Fruit fly (Drosophila melanogaster) whole organism, embryonic: ENCODE measurements around the gene Ugt37A3.
A peak's percentile ranks its signal among the peaks of the same experiment; 100 is the strongest.

ENCODE experiments used
- Antp ChIP-seq: fragments of 200-800 bp; sonication (Bioruptor generic); optimal IDR thresholded peaks from 3 replicates; lab custom pipeline; 2016; ENCODE audit warnings: missing biosample characterization, missing genetic modification characterization
- Atf-2 ChIP-seq: fragments of 200-800 bp; sonication (Bioruptor generic); optimal IDR thresholded peaks from 2 replicates; lab custom pipeline; 2016; ENCODE audit warnings: missing biosample characterization, missing genetic modification characterization
- B-H2 ChIP-seq: fragments of 200-800 bp; sonication (Bioruptor generic); optimal IDR thresholded peaks from 2 replicates; lab custom pipeline; 2018; ENCODE audit warnings: missing biosample characterization, mild to moderate bottlenecking, missing genetic modification characterization
- BtbVII ChIP-seq: fragments of 200-800 bp; sonication (Bioruptor generic); optimal IDR thresholded peaks from 3 replicates; lab custom pipeline; 2017; ENCODE audit warnings: missing biosample characterization, mild to moderate bottlenecking, missing genetic modification characterization
- Bteb2 ChIP-seq: fragments of 200-800 bp; sonication (Bioruptor generic); optimal IDR thresholded peaks from 2 replicates; lab custom pipeline; 2016; ENCODE audit warnings: missing biosample characterization, missing genetic modification characterization
- CG10366 ChIP-seq: fragments of 200-800 bp; sonication (Bioruptor generic); IDR thresholded peaks from 2 replicates; pipeline ENCODE4 v1.3.6; 2022; ENCODE audit warnings: missing biosample characterization, missing genetic modification characterization
- CG11723 ChIP-seq: fragments of 200-800 bp; sonication (Bioruptor generic); optimal IDR thresholded peaks from 2 replicates; lab custom pipeline; 2017; ENCODE audit warnings: missing biosample characterization, mild to moderate bottlenecking, missing genetic modification characterization
- CG15011 ChIP-seq: fragments of 200-800 bp; sonication (Bioruptor generic); optimal IDR thresholded peaks from 3 replicates; lab custom pipeline; 2018; ENCODE audit warnings: missing biosample characterization, mild to moderate bottlenecking, missing genetic modification characterization
- CG1792 ChIP-seq: fragments of 200-800 bp; sonication (Bioruptor generic); optimal IDR thresholded peaks from 2 replicates; lab custom pipeline; 2016; ENCODE audit warnings: missing biosample characterization, missing genetic modification characterization
- CG1832 ChIP-seq: fragments of 200-800 bp; sonication (Bioruptor generic); optimal IDR thresholded peaks from 2 replicates; lab custom pipeline; 2017; ENCODE audit warnings: missing biosample characterization, mild to moderate bottlenecking, missing genetic modification characterization, inconsistent platforms
- CG2120 ChIP-seq: fragments of 200-800 bp; sonication (Bioruptor generic); optimal IDR thresholded peaks from 3 replicates; lab custom pipeline; 2016; ENCODE audit warnings: missing biosample characterization, missing genetic modification characterization
- CG2678 ChIP-seq: fragments of 200-800 bp; sonication (Bioruptor generic); optimal IDR thresholded peaks from 3 replicates; lab custom pipeline; 2019; ENCODE audit warnings: missing biosample characterization, mild to moderate bottlenecking, missing genetic modification characterization, moderate library complexity
- CG30403 ChIP-seq: fragments of 200-800 bp; sonication (Bioruptor generic); optimal IDR thresholded peaks from 3 replicates; lab custom pipeline; 2016; ENCODE audit warnings: missing biosample characterization, missing genetic modification characterization
- CG31441 ChIP-seq: fragments of 200-800 bp; sonication (Bioruptor generic); IDR thresholded peaks from 2 replicates; pipeline ENCODE4 v1.3.6; 2022; ENCODE audit warnings: missing biosample characterization, missing genetic modification characterization
- CG32532 ChIP-seq: fragments of 200-800 bp; sonication (Bioruptor generic); IDR thresholded peaks from 2 replicates; pipeline ENCODE4 v1.3.6; 2022; ENCODE audit warnings: missing biosample characterization, missing genetic modification characterization
- CG4282 ChIP-seq: fragments of 200-800 bp; sonication (Bioruptor generic); optimal IDR thresholded peaks from 2 replicates; lab custom pipeline; 2016; ENCODE audit warnings: missing biosample characterization, missing genetic modification characterization
- CG6254 ChIP-seq: fragments of 200-800 bp; sonication (Bioruptor generic); optimal IDR thresholded peaks from 3 replicates; lab custom pipeline; 2017; ENCODE audit warnings: mild to moderate bottlenecking, missing biosample characterization, missing genetic modification reagents, missing genetic modification characterization
- CG7839 ChIP-seq: fragments of 200-800 bp; sonication (Bioruptor generic); optimal IDR thresholded peaks from 3 replicates; lab custom pipeline; 2018; ENCODE audit warnings: missing biosample characterization, mild to moderate bottlenecking, missing genetic modification characterization, moderate library complexity
- CG8359 ChIP-seq: fragments of 200-800 bp; sonication (Bioruptor generic); optimal IDR thresholded peaks from 2 replicates; lab custom pipeline; 2017; ENCODE audit warnings: missing biosample characterization, mild to moderate bottlenecking, missing genetic modification characterization, borderline replicate concordance
- CG8924 ChIP-seq: fragments of 200-800 bp; optimal IDR thresholded peaks from 3 replicates; lab custom pipeline; 2019; ENCODE audit warnings: missing biosample characterization, mild to moderate bottlenecking, missing genetic modification characterization, moderate library complexity
- D19A ChIP-seq: fragments of 200-800 bp; optimal IDR thresholded peaks from 3 replicates; lab custom pipeline; 2019; ENCODE audit warnings: missing biosample characterization, mild to moderate bottlenecking, missing genetic modification characterization, moderate library complexity
- ERR ChIP-seq: fragments of 200-800 bp; sonication (Bioruptor generic); optimal IDR thresholded peaks from 2 replicates; lab custom pipeline; 2016; ENCODE audit warnings: missing biosample characterization, missing genetic modification characterization
- Fer3 ChIP-seq: fragments of 200-800 bp; sonication (Bioruptor generic); optimal IDR thresholded peaks from 2 replicates; lab custom pipeline; 2018; ENCODE audit warnings: missing biosample characterization, mild to moderate bottlenecking, missing genetic modification characterization, moderate library complexity
- GATAe ChIP-seq: fragments of 200-800 bp; sonication (Bioruptor generic); conservative IDR thresholded peaks from 2 replicates; pipeline ENCODE4 v1.3.6; 2022; ENCODE audit warnings: missing biosample characterization, missing genetic modification characterization
- H15 ChIP-seq: fragments of 200-800 bp; sonication (Bioruptor generic); IDR thresholded peaks from 3 replicates; pipeline ENCODE4 v1.3.6; 2022; ENCODE audit warnings: missing biosample characterization, missing genetic modification characterization
- HmgZ ChIP-seq: fragments of 200-800 bp; sonication (Bioruptor generic); optimal IDR thresholded peaks from 2 replicates; lab custom pipeline; 2018; ENCODE audit warnings: missing biosample characterization, mild to moderate bottlenecking, missing genetic modification characterization
- Med ChIP-seq: fragments of 200-800 bp; sonication (Bioruptor generic); peaks from one replicate; lab custom pipeline; 2016; ENCODE audit warnings: missing biosample characterization, missing genetic modification characterization, mild to moderate bottlenecking, inconsistent platforms, moderate library complexity
- Meics ChIP-seq: fragments of 200-800 bp; sonication (Bioruptor generic); optimal IDR thresholded peaks from 2 replicates; lab custom pipeline; 2017; ENCODE audit warnings: missing biosample characterization, mild to moderate bottlenecking, missing genetic modification characterization
- PHDP ChIP-seq: fragments of 200-800 bp; sonication (Bioruptor generic); optimal IDR thresholded peaks from 3 replicates; lab custom pipeline; 2018; ENCODE audit warnings: missing biosample characterization, mild to moderate bottlenecking, missing genetic modification characterization, moderate library complexity
- Ptx1 ChIP-seq: fragments of 200-800 bp; sonication (Bioruptor generic); IDR thresholded peaks from 2 replicates; pipeline ENCODE4 v1.3.6; 2022; ENCODE audit warnings: missing biosample characterization, missing genetic modification characterization
- Side ChIP-seq: fragments of 200-800 bp; sonication (Bioruptor generic); optimal IDR thresholded peaks from 2 replicates; lab custom pipeline; 2016; ENCODE audit warnings: missing biosample characterization, missing genetic modification characterization
- Six4 ChIP-seq: fragments of 200-800 bp; sonication (Bioruptor generic); optimal IDR thresholded peaks from 2 replicates; lab custom pipeline; 2016; ENCODE audit warnings: missing biosample characterization, missing genetic modification characterization
- Trl ChIP-seq, 3 experiments: fragments of >200 bp in 2 of 3; fragments of 200-800 bp in 1 of 3; sonication (Bioruptor generic) in 1 of 3; optimal IDR thresholded peaks; 2 replicates in 1 of 3; 3 replicates in 2 of 3; lab custom pipeline; 2016 to 2017; ENCODE audit warnings: missing biosample characterization in 1 of 3, missing genetic modification characterization in 1 of 3
- caup ChIP-seq: fragments of 200-800 bp; sonication (Bioruptor generic); optimal IDR thresholded peaks from 3 replicates; lab custom pipeline; 2017; ENCODE audit warnings: missing biosample characterization, mild to moderate bottlenecking, missing genetic modification characterization, moderate library complexity; ENCODE audit not compliant: severe bottlenecking
- crc ChIP-seq: fragments of 200-800 bp; sonication (Bioruptor generic); optimal IDR thresholded peaks from 2 replicates; lab custom pipeline; 2016; ENCODE audit warnings: missing biosample characterization, missing genetic modification characterization
- cwo ChIP-seq: fragments of 200-800 bp; sonication (Bioruptor generic); optimal IDR thresholded peaks from 3 replicates; lab custom pipeline; 2017; ENCODE audit warnings: missing biosample characterization, missing genetic modification characterization, mild to moderate bottlenecking, moderate library complexity, missing genetic modification reagents
- dati ChIP-seq: fragments of 200-800 bp; sonication (Bioruptor generic); IDR thresholded peaks from 2 replicates; pipeline ENCODE4 v1.3.6; 2022; ENCODE audit warnings: missing biosample characterization, missing genetic modification characterization
- exex ChIP-seq: fragments of 200-800 bp; sonication (Bioruptor generic); optimal IDR thresholded peaks from 4 replicates; lab custom pipeline; 2018; ENCODE audit warnings: missing biosample characterization, mild to moderate bottlenecking, missing genetic modification characterization, moderate library complexity
- fd96Cb ChIP-seq: fragments of 200-800 bp; sonication (Bioruptor generic); optimal IDR thresholded peaks from 2 replicates; lab custom pipeline; 2018; ENCODE audit warnings: missing biosample characterization, mild to moderate bottlenecking, missing genetic modification characterization, moderate library complexity
- knrl ChIP-seq: fragments of 200-800 bp; sonication (Bioruptor generic); IDR thresholded peaks from 3 replicates; pipeline ENCODE4 v1.3.6; 2022; ENCODE audit warnings: missing biosample characterization, missing genetic modification characterization; ENCODE audit not compliant: partially characterized antibody
- lab ChIP-seq: fragments of 200-800 bp; sonication (Bioruptor generic); optimal IDR thresholded peaks from 3 replicates; lab custom pipeline; 2017; ENCODE audit warnings: missing biosample characterization, missing genetic modification characterization, mild to moderate bottlenecking, moderate library complexity, missing genetic modification reagents
- mirr ChIP-seq: fragments of 200-800 bp; sonication (Bioruptor generic); optimal IDR thresholded peaks from 3 replicates; lab custom pipeline; 2018; ENCODE audit warnings: missing biosample characterization, mild to moderate bottlenecking, missing genetic modification characterization
- nau ChIP-seq: fragments of 200-800 bp; sonication (Bioruptor generic); optimal IDR thresholded peaks from 3 replicates; lab custom pipeline; 2017; ENCODE audit warnings: missing biosample characterization, mild to moderate bottlenecking, missing genetic modification characterization, missing genetic modification reagents
- pb ChIP-seq: fragments of 200-800 bp; sonication (Bioruptor generic); optimal IDR thresholded peaks from 3 replicates; lab custom pipeline; 2016; ENCODE audit warnings: missing biosample characterization, missing genetic modification characterization
- sens ChIP-seq: fragments of 200-800 bp; sonication (Bioruptor generic); peaks from one replicate; lab custom pipeline; 2016; ENCODE audit warnings: missing biosample characterization, missing genetic modification characterization
- sqz ChIP-seq: fragments of 200-800 bp; sonication (Bioruptor generic); optimal IDR thresholded peaks from 3 replicates; lab custom pipeline; 2018; ENCODE audit warnings: missing biosample characterization, mild to moderate bottlenecking, missing genetic modification characterization
- sug ChIP-seq: fragments of 200-800 bp; optimal IDR thresholded peaks from 2 replicates; lab custom pipeline; 2019; ENCODE audit warnings: missing biosample characterization, mild to moderate bottlenecking, missing genetic modification characterization, moderate library complexity

Ugt37A3 gene

DNA sequence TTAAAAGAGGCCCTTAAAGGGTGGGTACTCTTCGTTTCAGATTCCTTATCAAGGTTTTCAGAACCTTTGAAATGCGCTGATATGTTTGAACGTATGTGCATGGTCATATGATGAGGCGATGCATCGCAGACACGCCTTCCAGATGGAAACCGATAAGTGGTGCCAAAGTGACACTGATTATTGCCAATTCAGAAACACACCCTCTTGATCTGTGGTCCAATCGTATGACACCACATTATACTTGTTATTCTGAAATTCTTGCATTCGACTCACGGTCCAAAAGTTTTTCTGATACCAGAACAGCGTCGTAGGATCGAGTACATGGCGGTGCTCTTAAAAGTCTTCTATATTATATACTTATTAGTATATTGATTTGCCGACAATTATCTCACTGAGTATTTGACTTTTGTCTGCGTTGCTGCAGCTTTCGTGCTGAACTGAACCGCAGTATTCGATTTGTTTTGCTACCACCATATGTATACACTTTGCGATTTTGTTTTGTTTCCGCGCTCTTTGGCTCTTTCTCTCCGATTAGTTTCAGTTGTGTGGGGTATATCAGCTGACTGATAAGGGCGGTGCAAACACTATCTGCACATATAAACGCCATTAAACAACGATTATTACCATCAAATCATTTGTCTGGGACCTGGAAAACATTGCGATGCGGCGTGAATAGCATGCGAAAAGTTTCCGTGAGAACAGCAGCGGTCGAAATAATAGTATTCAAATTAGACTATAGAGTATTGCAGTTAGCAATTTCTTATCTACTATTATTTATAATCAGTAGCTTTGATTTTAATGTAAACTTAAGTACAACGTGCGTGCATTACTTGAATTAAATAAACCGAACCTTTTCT lies 22.9 kb downstream of the Ugt37A3 start (continued):
- TF ChIP-seq sug (tag; lab: Kevin White, UChicago) (peak; percentile 80), Meics (GFP tag; lab: Kevin White, UChicago) (peak; percentile 8), BtbVII (peak; percentile 8), Fer3 (peak; percentile 6), CG2120 (GFP tag; lab: Kevin White, UChicago) (no peak), sens (GFP tag; lab: Kevin White, UChicago) (peak; percentile 3), D19A (tag; lab: Kevin White, UChicago) (peak; percentile 5), Trl (optimal IDR thresholded peaks at IDR 0.05; lab: Kevin White, UChicago) (peak in 1 of 2 experiments; percentile 4), Trl (GFP tag; optimal IDR thresholded peaks at IDR 0.05; lab: Kevin White, UChicago) (no peak), H15 (GFP tag; lab: Robert Waterston, UW) (no peak), PHDP (tag; lab: Kevin White, UChicago) (peak; percentile 6), CG2678 (tag; lab: Kevin White, UChicago) (peak; percentile 29), lab (GFP tag; lab: Kevin White, UChicago) (peak; percentile 40), Bteb2 (no peak), exex (tag; lab: Kevin White, UChicago) (peak; percentile 98), GATAe (0 out of 2 replicates have a peak, but pooled peaks have one; percentile 41), crc (GFP tag; lab: Kevin White, UChicago) (no peak), Med (GFP tag; lab: Kevin White, UChicago) (peak; percentile 62), CG32532 (0 out of 2 replicates have a peak, but pooled peaks have one; percentile 24), caup (GFP tag; lab: Kevin White, UChicago) (peak; percentile 5), mirr (GFP tag; lab: Kevin White, UChicago) (peak; percentile 56), HmgZ (tag; lab: Kevin White, UChicago) (peak; percentile 15), pb (no peak), cwo (peak; percentile 22), Atf-2 (GFP tag; lab: Kevin White, UChicago) (no peak), CG1792 (GFP tag; lab: Kevin White, UChicago) (no peak)

DNA sequence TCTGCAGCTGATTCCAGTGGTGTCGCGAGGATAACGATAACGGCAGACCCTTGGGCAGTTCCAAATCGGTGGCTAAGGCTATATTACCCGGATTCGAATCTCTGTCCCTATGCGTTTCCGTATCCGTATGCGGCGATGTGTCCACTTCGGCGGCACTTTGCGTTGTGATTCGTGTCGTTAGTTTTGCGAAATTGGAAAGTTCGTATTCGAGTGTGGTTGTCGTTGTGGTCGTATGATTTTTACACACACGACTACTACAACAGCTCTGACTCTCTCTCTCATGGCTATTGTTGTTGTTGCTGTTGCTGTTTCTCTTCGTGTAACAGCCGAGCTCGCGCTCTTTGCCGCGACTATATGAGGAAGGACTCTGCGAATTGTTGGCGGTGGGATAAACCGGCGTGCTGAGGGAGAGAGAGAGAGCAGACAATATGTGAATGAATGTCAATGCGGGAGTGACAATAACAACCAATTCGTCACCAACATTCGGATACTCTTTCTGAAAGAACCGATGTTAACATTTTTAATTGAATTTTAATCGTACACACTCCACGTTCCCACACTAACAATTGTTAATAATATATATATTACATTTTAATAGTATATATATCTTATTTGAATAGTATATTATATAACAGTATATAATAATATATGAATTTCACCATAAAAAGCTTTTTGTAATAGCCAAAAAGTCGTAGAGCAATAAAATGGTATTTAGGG lies 23.7 kb downstream of the Ugt37A3 start:
- TF ChIP-seq H15 (GFP tag; lab: Robert Waterston, UW): no peak
- TF ChIP-seq CG6254: peak; percentile 12
- no peak for TF ChIP-seq CG4282
- peak; percentile 41 for TF ChIP-seq CG31441
- TF ChIP-seq sqz (GFP tag; lab: Kevin White, UChicago): no peak
- no peak for TF ChIP-seq Antp
- TF ChIP-seq CG8359 (GFP tag; lab: Kevin White, UChicago): no peak
- TF ChIP-seq CG1832 (GFP tag; lab: Kevin White, UChicago): no peak
- TF ChIP-seq B-H2 (GFP tag; lab: Kevin White, UChicago): peak; percentile 9
- TF ChIP-seq knrl (GFP tag; lab: Robert Waterston, UW): no peak
- peak; percentile 41 for TF ChIP-seq ERR (GFP tag; lab: Kevin White, UChicago)
- no peak for TF ChIP-seq Side (GFP tag; lab: Kevin White, UChicago)
- no peak for TF ChIP-seq Six4 (GFP tag; lab: Kevin White, UChicago)
- peak; percentile 32 for TF ChIP-seq fd96Cb
- TF ChIP-seq CG10366 (GFP tag; lab: Robert Waterston, UW): no peak
- TF ChIP-seq sug (tag; lab: Kevin White, UChicago): no peak
- TF ChIP-seq dati (GFP tag; lab: Robert Waterston, UW): no peak
- peak; percentile 13; the same call in 1 of the 2 replicates for TF ChIP-seq Ptx1 (GFP tag; lab: Robert Waterston, UW)
- TF ChIP-seq CG8924 (tag; lab: Kevin White, UChicago): peak; percentile 24
- TF ChIP-seq CG11723 (GFP tag; lab: Kevin White, UChicago): no peak
- TF ChIP-seq CG30403 (GFP tag; lab: Kevin White, UChicago): no peak
- no peak for TF ChIP-seq nau (GFP tag; lab: Kevin White, UChicago)
- no peak for TF ChIP-seq CG15011 (GFP tag; lab: Kevin White, UChicago)
- peak; percentile 67 for TF ChIP-seq CG7839 (tag; lab: Kevin White, UChicago)
